Worm (Caenorhabditis elegans): ENCODE measurements around the gene igeg-1.

Gene igeg-1

DNA sequence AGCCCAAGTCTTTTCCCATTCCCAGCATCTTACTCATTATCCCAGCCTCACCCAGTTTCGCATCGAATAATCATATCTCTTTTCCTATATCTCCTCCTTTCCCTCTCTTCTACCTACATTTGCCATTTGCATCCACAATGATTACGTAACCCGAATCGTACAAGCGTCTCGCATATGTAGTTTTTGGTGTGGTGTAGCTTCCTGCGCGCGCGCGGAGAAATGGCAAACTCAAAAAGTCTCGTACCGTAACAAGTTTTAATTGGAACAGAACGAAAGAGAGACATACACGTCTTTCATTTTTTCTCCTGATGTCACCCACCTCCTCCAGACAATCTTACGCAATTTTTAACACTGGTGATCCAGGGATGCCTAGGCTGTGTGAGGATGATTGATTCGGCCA is 36.4 kb upstream of the igeg-1 start:
- TF ChIP-seq hnd-1 (tag; optimal IDR thresholded peaks at IDR 0.05), result no peak
- TF ChIP-seq ceh-13 (GFP tag; optimal IDR thresholded peaks at IDR 0.05), result no peak
- TF ChIP-seq pes-1 (GFP tag; IDR thresholded peaks at IDR 0.05), result no peak
- TF ChIP-seq tbx-37 (GFP tag; conservative IDR thresholded peaks at IDR 0.05), result no peak
- TF ChIP-seq tra-4 (tag; optimal IDR thresholded peaks at IDR 0.05), result no peak
- no peak for TF ChIP-seq hmg-4 (GFP tag; optimal IDR thresholded peaks at IDR 0.05)
- no peak for TF ChIP-seq F13C5.2 (tag; optimal IDR thresholded peaks at IDR 0.05)
- no peak for TF ChIP-seq scrt-1 (GFP tag; IDR thresholded peaks at IDR 0.05)
- TF ChIP-seq aly-1 (tag; optimal IDR thresholded peaks at IDR 0.05), result no peak
- TF ChIP-seq ama-1 (optimal IDR thresholded peaks at IDR 0.05), result no peak
- TF ChIP-seq tbx-11 (GFP tag; IDR thresholded peaks at IDR 0.05), result no peak
- TF ChIP-seq flt-1 (GFP tag; IDR thresholded peaks at IDR 0.05), result no peak
- TF ChIP-seq B0310.2 (tag; optimal IDR thresholded peaks at IDR 0.05), result no peak
- TF ChIP-seq sea-1 (GFP tag; conservative IDR thresholded peaks at IDR 0.05), result no peak
- no peak for TF ChIP-seq ceh-36 (tag; optimal IDR thresholded peaks at IDR 0.05)

DNA sequence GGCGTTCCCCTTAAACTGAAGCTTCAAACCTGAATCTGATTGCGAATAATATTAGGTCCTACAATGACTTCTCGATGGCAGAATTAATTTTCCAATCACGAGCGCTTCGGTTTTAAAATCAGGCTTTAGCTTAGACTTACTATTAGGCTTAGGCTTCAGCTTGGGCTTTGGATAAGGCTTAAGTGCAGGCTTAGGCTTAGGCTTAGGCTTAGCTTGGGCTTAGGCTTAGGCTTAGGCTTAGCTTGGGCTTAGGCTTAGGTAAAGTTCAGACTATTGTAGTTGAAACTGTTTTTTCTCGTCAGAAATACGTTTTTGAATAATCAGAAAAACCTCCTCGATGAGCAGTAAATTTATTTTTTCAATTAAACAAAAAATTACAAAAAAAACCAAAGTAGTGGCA is 35.7 kb upstream of the igeg-1 start:
- TF ChIP-seq sea-1 (GFP tag; conservative IDR thresholded peaks at IDR 0.05) (no peak), ceh-36 (tag; optimal IDR thresholded peaks at IDR 0.05) (peak; percentile 72)

DNA sequence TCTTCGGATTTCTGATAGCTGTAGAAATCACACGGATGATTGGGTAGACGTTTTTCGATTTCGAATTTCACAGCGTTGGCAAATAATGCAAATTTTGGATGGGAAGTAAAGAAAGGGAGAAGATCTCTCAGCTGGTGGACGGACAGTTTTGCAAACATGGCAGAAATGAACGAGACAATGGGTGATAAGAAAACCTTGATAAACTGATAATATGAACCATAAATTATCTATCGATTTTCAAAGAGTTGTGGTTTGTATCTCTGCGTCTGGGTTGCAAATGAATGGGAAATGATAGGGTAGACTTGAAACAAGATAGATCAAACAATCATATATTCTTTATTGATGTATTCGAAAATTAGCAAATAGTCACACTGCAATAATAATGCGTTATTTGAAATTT is 32.3 kb upstream of the igeg-1 start, which contains the start of gene ZK185.3:
Gene ZK185.3 (minus strand): TSS at position 263 of the 400 bp plus-strand sequence.
- TF ChIP-seq tbx-11 (GFP tag; IDR thresholded peaks at IDR 0.05) (no peak), flt-1 (GFP tag; IDR thresholded peaks at IDR 0.05) (no peak), hnd-1 (tag; optimal IDR thresholded peaks at IDR 0.05) (no peak), B0310.2 (tag; optimal IDR thresholded peaks at IDR 0.05) (no peak), scrt-1 (GFP tag; IDR thresholded peaks at IDR 0.05) (no peak), aly-1 (tag; optimal IDR thresholded peaks at IDR 0.05) (no peak), ama-1 (optimal IDR thresholded peaks at IDR 0.05) (no peak), pes-1 (GFP tag; IDR thresholded peaks at IDR 0.05) (no peak), sea-1 (GFP tag; conservative IDR thresholded peaks at IDR 0.05) (no peak), tra-4 (tag; optimal IDR thresholded peaks at IDR 0.05) (no peak), F13C5.2 (tag; optimal IDR thresholded peaks at IDR 0.05) (no peak), ceh-13 (GFP tag; optimal IDR thresholded peaks at IDR 0.05) (no peak), tbx-37 (GFP tag; conservative IDR thresholded peaks at IDR 0.05) (no peak), ets-7 (tag; optimal IDR thresholded peaks at IDR 0.05) (no peak), hmbx-1 (tag; optimal IDR thresholded peaks at IDR 0.05) (no peak), ceh-36 (tag; optimal IDR thresholded peaks at IDR 0.05) (no peak)

DNA sequence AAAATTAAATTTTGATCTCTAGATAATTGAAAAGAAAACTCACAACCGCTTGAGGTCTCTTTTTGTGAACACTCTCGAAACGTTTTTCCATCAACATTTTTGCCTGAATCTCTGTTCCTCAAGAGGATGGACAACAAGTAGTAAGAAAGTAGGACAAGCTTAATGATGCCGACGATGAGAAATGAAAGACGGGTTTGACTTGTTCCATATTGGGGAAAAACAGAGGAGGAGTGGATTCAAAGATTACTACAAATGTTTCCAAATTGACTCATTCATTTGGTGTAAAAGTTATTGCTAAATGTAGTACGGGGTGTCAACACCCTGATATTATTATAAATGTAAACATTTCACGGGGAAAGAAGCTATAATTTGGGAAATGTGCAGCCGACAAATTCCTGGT is 29.4 kb upstream of the igeg-1 start, which contains the start of gene ZK185.4:
Gene ZK185.4 (minus strand): TSS at position 101 of the 400 bp plus-strand sequence.
- TF ChIP-seq tbx-37 (GFP tag; conservative IDR thresholded peaks at IDR 0.05), result no peak
- no peak for TF ChIP-seq ceh-36 (tag; optimal IDR thresholded peaks at IDR 0.05)
- no peak for TF ChIP-seq B0310.2 (tag; optimal IDR thresholded peaks at IDR 0.05)
- no peak for TF ChIP-seq F13C5.2 (tag; optimal IDR thresholded peaks at IDR 0.05)
- no peak for TF ChIP-seq scrt-1 (GFP tag; IDR thresholded peaks at IDR 0.05)
- no peak for TF ChIP-seq pes-1 (GFP tag; IDR thresholded peaks at IDR 0.05)
- no peak for TF ChIP-seq tbx-11 (GFP tag; IDR thresholded peaks at IDR 0.05)
- TF ChIP-seq sea-1 (GFP tag; conservative IDR thresholded peaks at IDR 0.05), result no peak
- no peak for TF ChIP-seq hmbx-1 (tag; optimal IDR thresholded peaks at IDR 0.05)
- TF ChIP-seq hmg-4 (GFP tag; optimal IDR thresholded peaks at IDR 0.05), result no peak
- TF ChIP-seq flt-1 (GFP tag; IDR thresholded peaks at IDR 0.05), result no peak
- TF ChIP-seq hnd-1 (tag; optimal IDR thresholded peaks at IDR 0.05), result no peak

DNA sequence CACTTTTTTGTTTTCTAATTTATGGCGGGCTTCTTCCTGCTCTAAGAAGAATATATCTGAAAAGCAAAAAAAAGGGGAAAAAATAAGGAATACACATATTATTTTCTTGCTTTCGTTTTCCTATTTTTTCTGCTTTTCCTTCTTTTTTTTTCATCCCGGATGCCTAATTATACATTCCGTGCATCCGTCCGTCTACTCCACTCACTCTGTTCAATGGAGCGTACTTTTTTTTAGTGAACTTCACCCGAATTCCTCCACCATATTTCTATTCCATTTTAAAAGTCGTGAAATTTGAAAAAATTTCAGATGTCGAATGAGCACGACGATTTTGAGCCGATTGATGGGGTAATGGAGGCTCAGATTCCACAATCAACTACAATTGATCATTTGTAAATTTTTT is 26.2 kb upstream of the igeg-1 start, which contains the start of gene ZK185.2:
Gene ZK185.2 (plus strand): TSS at position 301 of the 400 bp plus-strand sequence.
- TF ChIP-seq hnd-1 (tag; optimal IDR thresholded peaks at IDR 0.05), result no peak
- no peak for TF ChIP-seq tbx-37 (GFP tag; conservative IDR thresholded peaks at IDR 0.05)
- TF ChIP-seq hmg-4 (GFP tag; optimal IDR thresholded peaks at IDR 0.05), result no peak
- TF ChIP-seq B0310.2 (tag; optimal IDR thresholded peaks at IDR 0.05), result no peak
- no peak for TF ChIP-seq pes-1 (GFP tag; IDR thresholded peaks at IDR 0.05)
- no peak for TF ChIP-seq hmbx-1 (tag; optimal IDR thresholded peaks at IDR 0.05)
- TF ChIP-seq scrt-1 (GFP tag; IDR thresholded peaks at IDR 0.05), result no peak
- TF ChIP-seq ceh-36 (tag; optimal IDR thresholded peaks at IDR 0.05), result no peak
- no peak for TF ChIP-seq flt-1 (GFP tag; IDR thresholded peaks at IDR 0.05)
- TF ChIP-seq ceh-13 (GFP tag; optimal IDR thresholded peaks at IDR 0.05), result no peak
- TF ChIP-seq sea-1 (GFP tag; conservative IDR thresholded peaks at IDR 0.05), result no peak
- no peak for TF ChIP-seq tbx-11 (GFP tag; IDR thresholded peaks at IDR 0.05)
- no peak for TF ChIP-seq F13C5.2 (tag; optimal IDR thresholded peaks at IDR 0.05)
- no peak for TF ChIP-seq tra-4 (tag; optimal IDR thresholded peaks at IDR 0.05)
- no peak for TF ChIP-seq aly-1 (tag; optimal IDR thresholded peaks at IDR 0.05)

DNA sequence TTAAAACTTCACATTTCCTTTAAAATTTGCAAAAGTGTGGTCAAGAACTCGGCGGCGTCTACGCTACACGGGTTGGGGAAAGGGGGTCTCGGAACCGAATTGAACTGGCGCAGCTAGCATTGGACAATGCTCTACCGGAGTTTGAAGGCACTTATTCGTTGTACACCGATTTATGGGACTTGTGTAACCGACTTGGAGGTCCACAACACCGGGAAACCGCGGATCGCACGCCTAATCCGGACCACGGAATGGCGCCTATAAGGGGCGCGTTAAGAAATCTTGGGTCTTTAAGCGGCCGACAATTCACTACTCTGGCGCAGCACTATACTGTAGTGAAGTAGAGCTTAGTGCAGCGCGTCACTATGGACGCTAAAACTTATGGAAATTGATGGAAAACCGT is 23.8 kb upstream of the igeg-1 start:
- TF ChIP-seq hnd-1 (tag; optimal IDR thresholded peaks at IDR 0.05) (no peak), ceh-36 (tag; optimal IDR thresholded peaks at IDR 0.05) (no peak), F13C5.2 (tag; optimal IDR thresholded peaks at IDR 0.05) (no peak), scrt-1 (GFP tag; IDR thresholded peaks at IDR 0.05) (no peak), sea-1 (GFP tag; conservative IDR thresholded peaks at IDR 0.05) (no peak), flt-1 (GFP tag; IDR thresholded peaks at IDR 0.05) (no peak), tra-4 (tag; optimal IDR thresholded peaks at IDR 0.05) (no peak), ama-1 (optimal IDR thresholded peaks at IDR 0.05) (no peak), pes-1 (GFP tag; IDR thresholded peaks at IDR 0.05) (no peak), tbx-11 (GFP tag; IDR thresholded peaks at IDR 0.05) (no peak), hmbx-1 (tag; optimal IDR thresholded peaks at IDR 0.05) (no peak), ceh-13 (GFP tag; optimal IDR thresholded peaks at IDR 0.05) (no peak)

DNA sequence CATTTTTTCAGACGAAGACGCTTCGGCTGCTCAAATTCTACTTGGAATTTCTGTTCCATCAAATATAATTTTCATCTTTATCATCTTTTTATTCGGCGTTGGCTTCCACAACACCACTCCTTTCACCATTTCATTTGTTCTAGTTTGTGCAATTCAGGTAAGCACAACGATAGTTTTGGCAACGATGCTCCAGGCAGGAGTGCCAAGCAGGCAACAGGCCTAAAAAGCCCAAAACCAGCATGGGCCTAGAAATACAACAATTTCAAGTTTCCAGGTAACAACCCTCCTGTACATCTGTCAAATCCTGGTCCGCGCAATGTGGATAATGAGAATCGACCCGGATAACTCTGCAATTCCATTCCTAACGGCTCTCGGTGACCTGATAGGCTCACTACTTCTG is 21.3 kb upstream of the igeg-1 start:
- TF ChIP-seq tbx-11 (GFP tag; IDR thresholded peaks at IDR 0.05), result no peak
- TF ChIP-seq sea-1 (GFP tag; conservative IDR thresholded peaks at IDR 0.05), result no peak
- no peak for TF ChIP-seq B0310.2 (tag; optimal IDR thresholded peaks at IDR 0.05)
- TF ChIP-seq hmg-4 (GFP tag; optimal IDR thresholded peaks at IDR 0.05), result no peak
- TF ChIP-seq tra-4 (tag; optimal IDR thresholded peaks at IDR 0.05), result no peak
- no peak for TF ChIP-seq F13C5.2 (tag; optimal IDR thresholded peaks at IDR 0.05)
- no peak for TF ChIP-seq flt-1 (GFP tag; IDR thresholded peaks at IDR 0.05)
- no peak for TF ChIP-seq scrt-1 (GFP tag; IDR thresholded peaks at IDR 0.05)
- TF ChIP-seq pes-1 (GFP tag; IDR thresholded peaks at IDR 0.05), result no peak
